Worm (Caenorhabditis elegans) whole organism, young adult: ENCODE data around the gene set-4.
A peak's percentile ranks its signal among the peaks of the same experiment; 100 is the strongest.

Source experiments
- B0019.2 ChIP-seq: fragments of 200-800 bp; sonication (Bioruptor generic); conservative IDR thresholded peaks from 2 replicates; pipeline ENCODE4 v1.3.6; 2022; ENCODE audit warnings: missing genetic modification reagents, missing genetic modification characterization, missing compliant biosample characterization
- B0035.1 ChIP-seq: sonication (generic microtip); optimal IDR thresholded peaks from 2 replicates; lab custom pipeline; 2016; ENCODE audit warnings: missing genetic modification characterization, mild to moderate bottlenecking, missing compliant biosample characterization, missing genotype, missing genetic modification reagents
- B0261.1 ChIP-seq: sonication (generic microtip); optimal IDR thresholded peaks from 2 replicates; lab custom pipeline; 2016; ENCODE audit warnings: mild to moderate bottlenecking, missing genetic modification characterization, moderate library complexity, missing compliant biosample characterization
- B0336.3 ChIP-seq: fragments of 200-800 bp; sonication (Bioruptor generic); IDR thresholded peaks from 2 replicates; pipeline ENCODE4 v1.3.6; 2022; ENCODE audit warnings: missing genetic modification characterization, missing compliant biosample characterization
- C17E4.6 ChIP-seq: fragments of 200-800 bp; sonication (Bioruptor generic); IDR thresholded peaks from 2 replicates; pipeline ENCODE4 v1.3.6; 2022; ENCODE audit warnings: missing genetic modification reagents, missing genetic modification characterization, missing compliant biosample characterization
- F37B4.10 ChIP-seq: fragments of 200-800 bp; sonication (Bioruptor generic); IDR thresholded peaks from 2 replicates; pipeline ENCODE4 v1.3.6; 2022; ENCODE audit warnings: missing genetic modification characterization, missing compliant biosample characterization
- F52B5.7 ChIP-seq: sonication (generic microtip); optimal IDR thresholded peaks from 2 replicates; lab custom pipeline; 2016; ENCODE audit warnings: mild to moderate bottlenecking, missing genetic modification characterization, missing compliant biosample characterization
- F55B11.4 ChIP-seq: sonication (generic microtip); optimal IDR thresholded peaks from 2 replicates; lab custom pipeline; 2016; ENCODE audit warnings: missing compliant biosample characterization, missing genetic modification characterization, borderline replicate concordance; ENCODE audit not compliant: insufficient read depth
- K12H6.12 ChIP-seq: fragments of 200-800 bp; sonication (Bioruptor generic); optimal IDR thresholded peaks from 2 replicates; lab custom pipeline; 2018; ENCODE audit warnings: mild to moderate bottlenecking, missing genetic modification characterization, missing compliant biosample characterization
- T26A5.8 ChIP-seq: sonication (generic microtip); optimal IDR thresholded peaks from 2 replicates; lab custom pipeline; 2016; ENCODE audit warnings: missing genetic modification characterization, missing compliant biosample characterization
- Y53F4B.3 ChIP-seq: fragments of 200-800 bp; sonication (Bioruptor generic); IDR thresholded peaks from 2 replicates; pipeline ENCODE4 v1.3.6; 2022; ENCODE audit warnings: missing genetic modification reagents, missing genetic modification characterization, missing compliant biosample characterization
- Y79H2A.3 ChIP-seq: fragments of 200-800 bp; sonication (Bioruptor generic); conservative IDR thresholded peaks from 2 replicates; pipeline ENCODE4 v1.3.6; 2022; ENCODE audit warnings: missing genetic modification reagents, missing genetic modification characterization, missing compliant biosample characterization
- Y95B8A.8 ChIP-seq: fragments of 200-800 bp; sonication (Bioruptor generic); IDR thresholded peaks from 2 replicates; pipeline ENCODE4 v1.3.6; 2022; ENCODE audit warnings: missing genetic modification reagents, missing genetic modification characterization, missing compliant biosample characterization
- ama-1 ChIP-seq, 3 experiments: fragments of 150-350 bp in 1 of 3; sonication (generic microtip) in 2 of 3; optimal IDR thresholded peaks; 2 replicates each; lab custom pipeline; 2014 to 2018; ENCODE audit warnings: missing biosample characterization in 2 of 3, missing genetic modification characterization in 2 of 3, missing genetic modification reagents in 2 of 3
- aptf-3 ChIP-seq: fragments of 200-800 bp; sonication (Bioruptor generic); IDR thresholded peaks from 2 replicates; pipeline ENCODE4 v1.3.6; 2022; ENCODE audit warnings: missing genetic modification characterization, missing compliant biosample characterization
- athp-1 ChIP-seq: sonication (generic microtip); optimal IDR thresholded peaks from 2 replicates; lab custom pipeline; 2017; ENCODE audit warnings: mild to moderate bottlenecking, missing genetic modification characterization, missing compliant biosample characterization
- ccch-3 ChIP-seq: fragments of 200-800 bp; sonication (Bioruptor generic); optimal IDR thresholded peaks from 2 replicates; lab custom pipeline; 2018; ENCODE audit warnings: mild to moderate bottlenecking, missing genetic modification characterization, missing compliant biosample characterization
- egl-18 ChIP-seq: fragments of 200-800 bp; sonication (Bioruptor generic); IDR thresholded peaks from 2 replicates; pipeline ENCODE4 v1.3.6; 2022; ENCODE audit warnings: missing genetic modification reagents, missing genetic modification characterization, missing compliant biosample characterization
- egrh-3 ChIP-seq: fragments of 200-800 bp; sonication (Bioruptor generic); IDR thresholded peaks from 2 replicates; pipeline ENCODE4 v1.3.6; 2022; ENCODE audit warnings: missing genetic modification reagents, missing genetic modification characterization, missing compliant biosample characterization
- fkh-3 ChIP-seq: sonication (generic microtip); optimal IDR thresholded peaks from 2 replicates; lab custom pipeline; 2016; ENCODE audit warnings: mild to moderate bottlenecking, missing genetic modification characterization, missing compliant biosample characterization
- hrde-1 ChIP-seq: sonication (generic microtip); optimal IDR thresholded peaks from 2 replicates; lab custom pipeline; 2016; ENCODE audit warnings: missing genetic modification characterization, mild to moderate bottlenecking, missing compliant biosample characterization, moderate library complexity, missing genotype, missing genetic modification reagents, borderline replicate concordance
- hsf-1 ChIP-seq: fragments of 200-800 bp; sonication (Bioruptor generic); IDR thresholded peaks from 2 replicates; pipeline ENCODE4 v1.3.6; 2022; ENCODE audit warnings: missing genetic modification reagents, missing genetic modification characterization, missing compliant biosample characterization
- let-607 ChIP-seq, 2 experiments: fragments of 200-800 bp in 1 of 2; sonication (Bioruptor generic) in 1 of 2; sonication (generic microtip) in 1 of 2; optimal IDR thresholded peaks; 2 replicates each; lab custom pipeline; 2016 to 2018; ENCODE audit warnings: mild to moderate bottlenecking in 2 of 2, missing compliant biosample characterization in 2 of 2, missing genetic modification characterization in 2 of 2, moderate library complexity in 2 of 2, missing genotype in 1 of 2
- lin-26 ChIP-seq: fragments of 200-800 bp; sonication (Bioruptor generic); IDR thresholded peaks from 2 replicates; pipeline ENCODE4 v1.3.6; 2022; ENCODE audit warnings: missing genetic modification reagents, missing genetic modification characterization, missing compliant biosample characterization
- lin-40 ChIP-seq: sonication (generic microtip); optimal IDR thresholded peaks from 2 replicates; lab custom pipeline; 2016; ENCODE audit warnings: missing genetic modification characterization, mild to moderate bottlenecking, missing compliant biosample characterization, missing genotype, missing genetic modification reagents
- lir-1 ChIP-seq: fragments of 200-800 bp; sonication (Bioruptor generic); conservative IDR thresholded peaks from 2 replicates; pipeline ENCODE4 v1.3.6; 2022; ENCODE audit warnings: missing genetic modification reagents, missing genetic modification characterization, missing compliant biosample characterization
- lsy-27 ChIP-seq: sonication (generic microtip); optimal IDR thresholded peaks from 2 replicates; lab custom pipeline; 2017; ENCODE audit warnings: missing genetic modification characterization, mild to moderate bottlenecking, missing compliant biosample characterization, antibody characterized with exemption, missing genotype, borderline replicate concordance; ENCODE audit not compliant: insufficient read depth
- mcd-1 ChIP-seq: fragments of 200-800 bp; sonication (Bioruptor generic); IDR thresholded peaks from 2 replicates; pipeline ENCODE4 v1.3.6; 2022; ENCODE audit warnings: missing genetic modification reagents, missing genetic modification characterization, missing compliant biosample characterization
- mel-28 ChIP-seq: sonication (generic microtip); optimal IDR thresholded peaks from 2 replicates; lab custom pipeline; 2016; ENCODE audit warnings: borderline replicate concordance, mild to moderate bottlenecking, missing genetic modification characterization, missing compliant biosample characterization
- nfya-2 ChIP-seq: fragments of 200-800 bp; sonication (Bioruptor generic); IDR thresholded peaks from 2 replicates; pipeline ENCODE4 v1.3.6; 2022; ENCODE audit warnings: missing genetic modification reagents, missing genetic modification characterization, missing compliant biosample characterization
- nfyb-1 ChIP-seq: fragments of 200-800 bp; sonication (Bioruptor generic); IDR thresholded peaks from 2 replicates; pipeline ENCODE4 v1.3.6; 2022; ENCODE audit warnings: missing genetic modification reagents, missing genetic modification characterization, missing compliant biosample characterization
- nhr-120 ChIP-seq: fragments of 200-800 bp; sonication (Bioruptor generic); IDR thresholded peaks from 2 replicates; pipeline ENCODE4 v1.3.6; 2022; ENCODE audit warnings: missing genetic modification characterization, missing compliant biosample characterization
- nhr-90 ChIP-seq: sonication (generic microtip); optimal IDR thresholded peaks from 2 replicates; lab custom pipeline; 2016; ENCODE audit warnings: missing genotype, mild to moderate bottlenecking, missing genetic modification characterization, missing compliant biosample characterization
- pbrm-1 ChIP-seq: fragments of 200-800 bp; sonication (Bioruptor generic); IDR thresholded peaks from 2 replicates; pipeline ENCODE4 v1.3.6; 2022; ENCODE audit warnings: missing genetic modification reagents, missing genetic modification characterization, missing compliant biosample characterization
- pha-4 ChIP-seq: fragments of 150-350 bp; sonication (generic microtip); optimal IDR thresholded peaks from 2 replicates; lab custom pipeline; 2014; ENCODE audit warnings: missing biosample characterization, missing genetic modification reagents, missing genetic modification characterization
- rec-8 ChIP-seq, 2 experiments: sonication (generic microtip); optimal IDR thresholded peaks; 2 replicates each; lab custom pipeline; 2016; ENCODE audit warnings: mild to moderate bottlenecking in 2 of 2, missing genetic modification characterization in 2 of 2, missing genetic modification reagents in 2 of 2, missing genotype in 2 of 2, missing biosample characterization in 1 of 2, missing compliant biosample characterization in 1 of 2, moderate library complexity in 1 of 2
- snpc-1.1 ChIP-seq: sonication (generic microtip); optimal IDR thresholded peaks from 2 replicates; lab custom pipeline; 2017; ENCODE audit warnings: missing genetic modification characterization, mild to moderate bottlenecking, missing compliant biosample characterization, antibody characterized with exemption, moderate library complexity, missing genotype, missing genetic modification reagents; ENCODE audit not compliant: insufficient read depth
- snpc-1.3 ChIP-seq: sonication (generic microtip); optimal IDR thresholded peaks from 2 replicates; lab custom pipeline; 2017; ENCODE audit warnings: missing genetic modification characterization, mild to moderate bottlenecking, missing compliant biosample characterization, antibody characterized with exemption, moderate library complexity, missing genotype, missing genetic modification reagents; ENCODE audit not compliant: insufficient read depth
- snpc-3.4 ChIP-seq: sonication (generic microtip); optimal IDR thresholded peaks from 2 replicates; lab custom pipeline; 2017; ENCODE audit warnings: missing genetic modification characterization, mild to moderate bottlenecking, missing compliant biosample characterization, antibody characterized with exemption, moderate library complexity, missing genotype, missing genetic modification reagents
- snpc-4 ChIP-seq, 5 experiments: fragments of 150-350 bp in 1 of 5; sonication (generic microtip) in 4 of 5; optimal IDR thresholded peaks; 2 replicates each; lab custom pipeline; 2014 to 2018; ENCODE audit warnings: missing genetic modification characterization in 5 of 5, missing biosample characterization in 3 of 5, antibody characterized with exemption in 2 of 5, mild to moderate bottlenecking in 2 of 5, missing compliant biosample characterization in 2 of 5, missing genotype in 2 of 5, moderate library complexity in 2 of 5, missing genetic modification reagents in 1 of 5
- tlf-1 ChIP-seq: fragments of 200-800 bp; sonication (Bioruptor generic); optimal IDR thresholded peaks from 2 replicates; lab custom pipeline; 2018; ENCODE audit warnings: mild to moderate bottlenecking, missing genetic modification characterization, missing compliant biosample characterization
- unc-130 ChIP-seq: sonication (generic microtip); optimal IDR thresholded peaks from 2 replicates; lab custom pipeline; 2016; ENCODE audit warnings: missing genetic modification reagents, missing genetic modification characterization, missing compliant biosample characterization
- zfh-2 ChIP-seq: fragments of 200-800 bp; sonication (Bioruptor generic); conservative IDR thresholded peaks from 2 replicates; pipeline ENCODE4 v1.3.6; 2022; ENCODE audit warnings: missing genetic modification reagents, missing genetic modification characterization, missing compliant biosample characterization
- zim-3 ChIP-seq: sonication (generic microtip); optimal IDR thresholded peaks from 2 replicates; lab custom pipeline; 2017; ENCODE audit warnings: mild to moderate bottlenecking, missing genetic modification characterization, moderate library complexity, missing compliant biosample characterization

Gene set-4

DNA sequence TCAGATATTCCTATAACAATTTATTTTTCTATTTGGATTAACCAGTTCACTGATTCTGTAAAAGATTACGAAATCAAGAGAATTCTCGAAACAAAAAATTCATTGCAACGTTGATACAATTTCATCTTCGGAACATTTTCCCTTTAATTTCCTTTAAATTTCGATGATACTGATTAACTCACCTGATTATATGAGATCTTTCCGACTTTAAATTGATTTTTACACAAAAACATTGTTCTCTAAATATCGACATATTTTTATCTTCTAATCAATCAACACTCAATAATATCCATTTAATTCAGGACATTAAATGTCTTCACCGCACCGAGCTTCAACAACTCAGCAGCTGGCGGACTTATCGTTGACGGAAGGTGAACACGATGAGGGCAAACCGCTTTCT lies 39.9 kb upstream of the set-4 start, which contains the start of gene lin-23:
Gene lin-23, plus strand, starts transcription at position 301 of the 400 bp plus-strand sequence.
- no peak for TF ChIP-seq egl-18 (GFP tag; lab: Robert Waterston, UW)
- TF ChIP-seq F37B4.10 (GFP tag; lab: Robert Waterston, UW): no peak
- no peak for TF ChIP-seq egrh-3 (GFP tag; lab: Robert Waterston, UW)
- no peak for TF ChIP-seq B0019.2
- no peak for TF ChIP-seq nhr-120 (GFP tag; lab: Robert Waterston, UW)
- no peak for TF ChIP-seq pha-4 (tag; lab: Kevin White, UChicago)
- no peak for TF ChIP-seq mel-28 (tag; lab: Kevin White, UChicago)
- TF ChIP-seq Y53F4B.3 (GFP tag; lab: Robert Waterston, UW): no peak

DNA sequence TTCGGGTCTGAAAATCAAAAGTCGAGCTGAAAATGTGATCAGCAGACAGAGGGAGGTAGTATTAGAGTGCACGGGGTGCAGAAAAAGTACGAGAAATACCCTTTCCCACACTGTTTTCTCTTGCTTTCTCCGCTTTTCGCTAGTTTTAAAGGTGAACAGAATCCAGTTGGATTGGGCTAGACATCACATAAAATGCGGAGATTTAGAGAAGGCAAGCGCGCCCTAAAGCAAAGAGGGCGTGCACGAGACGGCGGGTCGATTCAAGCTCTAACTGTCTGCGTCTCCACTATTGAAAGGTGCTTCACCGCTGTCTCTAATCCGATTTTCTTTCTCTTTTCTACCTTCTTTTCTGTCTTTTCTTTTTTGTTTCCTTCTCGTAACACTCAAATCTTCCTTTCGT lies 39.0 kb upstream of the set-4 start:
- TF ChIP-seq hrde-1 (tag; lab: Kevin White, UChicago) (no peak), ama-1 (optimal IDR thresholded peaks at IDR 0.05; lab: Kevin White, UChicago) (no peak), ama-1 (GFP tag; optimal IDR thresholded peaks at IDR 0.05; lab: Kevin White, UChicago) (no peak), lin-40 (tag; lab: Kevin White, UChicago) (peak; percentile 72), F55B11.4 (no peak), B0261.1 (no peak), Y95B8A.8 (GFP tag; lab: Robert Waterston, UW) (peak; percentile 68; the same call in 1 of the 2 replicates), B0035.1 (no peak), rec-8 (tag; optimal IDR thresholded peaks at IDR 0.05; lab: Kevin White, UChicago) (no peak), C17E4.6 (no peak), snpc-3.4 (peak; percentile 73), zim-3 (no peak), T26A5.8 (tag; lab: Kevin White, UChicago) (no peak), fkh-3 (tag; lab: Kevin White, UChicago) (no peak), K12H6.12 (peak; percentile 68), aptf-3 (GFP tag; lab: Robert Waterston, UW) (no peak), pbrm-1 (GFP tag; lab: Robert Waterston, UW) (peak; percentile 92), egl-18 (GFP tag; lab: Robert Waterston, UW) (no peak), pha-4 (tag; lab: Kevin White, UChicago) (no peak), lsy-27 (tag; lab: Kevin White, UChicago) (no peak), ccch-3 (GFP tag; lab: Kevin White, UChicago) (no peak), zfh-2 (GFP tag; lab: Robert Waterston, UW) (peak; percentile 89), mcd-1 (GFP tag; lab: Robert Waterston, UW) (peak; percentile 95), lin-26 (GFP tag; lab: Robert Waterston, UW) (no peak), nfyb-1 (GFP tag; lab: Robert Waterston, UW) (peak; percentile 80), snpc-1.3 (peak; percentile 38), B0336.3 (GFP tag; lab: Robert Waterston, UW) (peak; percentile 76), nfya-2 (no peak), unc-130 (GFP tag; lab: Kevin White, UChicago) (peak; percentile 15), let-607 (tag; optimal IDR thresholded peaks at IDR 0.05; lab: Kevin White, UChicago) (no peak), snpc-4 (GFP tag; optimal IDR thresholded peaks at IDR 0.05; lab: Kevin White, UChicago) (no peak), snpc-4 (tag; optimal IDR thresholded peaks at IDR 0.05; lab: Kevin White, UChicago) (peak; percentile 31 to 63 (median 53)), hsf-1 (GFP tag; lab: Robert Waterston, UW) (no peak), Y79H2A.3 (GFP tag; lab: Robert Waterston, UW) (no peak), lir-1 (peak; percentile 67; the same call in 1 of the 2 replicates), snpc-1.1 (tag; lab: Kevin White, UChicago) (peak; percentile 26), athp-1 (peak; percentile 67), tlf-1 (GFP tag; lab: Kevin White, UChicago) (peak; percentile 58), nhr-90 (tag; lab: Kevin White, UChicago) (no peak), F52B5.7 (tag; lab: Kevin White, UChicago) (no peak)
